Worm (Caenorhabditis elegans): ENCODE results near the gene kin-15.

kin-15 gene

ce11 chrII:9416381-9417276 is 16.9 kb downstream of the kin-15 start, which contains the start of the genes gss-1 and chch-3:
gss-1 (minus strand) TSS chrII:9416431.
chch-3 (plus strand) TSS chrII:9417013.
- TF ChIP-seq cog-1 (tag; optimal IDR thresholded peaks at IDR 0.05) (peak; percentile 31), ztf-29 (GFP tag; IDR thresholded peaks at IDR 0.05) (no peak)

- no peak for TF ChIP-seq ref-1 (GFP tag; conservative IDR thresholded peaks at IDR 0.05)
- TF ChIP-seq ztf-23 (GFP tag; IDR thresholded peaks at IDR 0.05) = no peak
- TF ChIP-seq klf-2 (GFP tag; conservative IDR thresholded peaks at IDR 0.05) = no peak
- TF ChIP-seq med-1 (GFP tag; optimal IDR thresholded peaks at IDR 0.05; ENCODE audit: insufficient read depth) = no peak
- TF ChIP-seq T22C8.4 (GFP tag; IDR thresholded peaks at IDR 0.05) = no peak
- no peak for TF ChIP-seq tab-1 (GFP tag; IDR thresholded peaks at IDR 0.05)
- TF ChIP-seq cog-1 (tag; optimal IDR thresholded peaks at IDR 0.05) = no peak
Observed at ce11 chrII:9412086-9412608, 21.4 kb downstream of the kin-15 start, which contains the start of gene arrd-3. arrd-3 (plus strand) TSS chrII:9412558.

- TF ChIP-seq cog-1 (tag; optimal IDR thresholded peaks at IDR 0.05) (no peak), tab-1 (GFP tag; IDR thresholded peaks at IDR 0.05) (no peak), ztf-23 (GFP tag; IDR thresholded peaks at IDR 0.05) (no peak), klf-2 (GFP tag; conservative IDR thresholded peaks at IDR 0.05) (no peak), flt-1 (GFP tag; IDR thresholded peaks at IDR 0.05) (no peak), ref-1 (GFP tag; conservative IDR thresholded peaks at IDR 0.05) (no peak), ztf-29 (GFP tag; IDR thresholded peaks at IDR 0.05) (no peak), med-1 (GFP tag; optimal IDR thresholded peaks at IDR 0.05; ENCODE audit: insufficient read depth) (no peak), T22C8.4 (GFP tag; IDR thresholded peaks at IDR 0.05) (no peak)
Observed at ce11 chrII:9411497-9411896, 22.0 kb downstream of the kin-15 start, which contains the start of gene M176.9. M176.9 (minus strand) TSS chrII:9411597.

ce11 chrII:9407469-9407868 is 26.0 kb downstream of the kin-15 start, which contains the start of gene arrd-2:
arrd-2 (plus strand) TSS chrII:9407769.
- TF ChIP-seq ref-1 (GFP tag; conservative IDR thresholded peaks at IDR 0.05) (no peak), T22C8.4 (GFP tag; IDR thresholded peaks at IDR 0.05) (no peak), klf-2 (GFP tag; conservative IDR thresholded peaks at IDR 0.05) (no peak), ztf-23 (GFP tag; IDR thresholded peaks at IDR 0.05) (no peak), cog-1 (tag; optimal IDR thresholded peaks at IDR 0.05) (no peak), med-1 (GFP tag; optimal IDR thresholded peaks at IDR 0.05; ENCODE audit: insufficient read depth) (no peak), tab-1 (GFP tag; IDR thresholded peaks at IDR 0.05) (no peak), ztf-29 (GFP tag; IDR thresholded peaks at IDR 0.05) (no peak), flt-1 (GFP tag; IDR thresholded peaks at IDR 0.05) (no peak)

- TF ChIP-seq ztf-23 (GFP tag; IDR thresholded peaks at IDR 0.05) (no peak), ref-1 (GFP tag; conservative IDR thresholded peaks at IDR 0.05) (no peak), med-1 (GFP tag; optimal IDR thresholded peaks at IDR 0.05; ENCODE audit: insufficient read depth) (no peak), cog-1 (tag; optimal IDR thresholded peaks at IDR 0.05) (no peak), klf-2 (GFP tag; conservative IDR thresholded peaks at IDR 0.05) (no peak), flt-1 (GFP tag; IDR thresholded peaks at IDR 0.05) (no peak), ztf-29 (GFP tag; IDR thresholded peaks at IDR 0.05) (no peak), T22C8.4 (GFP tag; IDR thresholded peaks at IDR 0.05) (no peak), tab-1 (GFP tag; IDR thresholded peaks at IDR 0.05) (no peak)
Observed at ce11 chrII:9407020-9407419, 26.5 kb downstream of the kin-15 start, which contains the start of gene mpz-6. mpz-6 (minus strand) TSS chrII:9407120.

ce11 chrII:9403846-9404245 is 29.7 kb downstream of the kin-15 start, which contains the start of gene Y51B9A.5:
Y51B9A.5 (plus strand) TSS chrII:9404146.
- TF ChIP-seq ztf-23 (GFP tag; IDR thresholded peaks at IDR 0.05) = no peak
- no peak for TF ChIP-seq med-1 (GFP tag; optimal IDR thresholded peaks at IDR 0.05; ENCODE audit: insufficient read depth)
- TF ChIP-seq ztf-29 (GFP tag; IDR thresholded peaks at IDR 0.05) = no peak
- no peak for TF ChIP-seq cog-1 (tag; optimal IDR thresholded peaks at IDR 0.05)
- TF ChIP-seq flt-1 (GFP tag; IDR thresholded peaks at IDR 0.05) = no peak
- no peak for TF ChIP-seq klf-2 (GFP tag; conservative IDR thresholded peaks at IDR 0.05)
- no peak for TF ChIP-seq tab-1 (GFP tag; IDR thresholded peaks at IDR 0.05)
- no peak for TF ChIP-seq T22C8.4 (GFP tag; IDR thresholded peaks at IDR 0.05)
- no peak for TF ChIP-seq ref-1 (GFP tag; conservative IDR thresholded peaks at IDR 0.05)

- no peak for TF ChIP-seq ztf-29 (GFP tag; IDR thresholded peaks at IDR 0.05)
- TF ChIP-seq T22C8.4 (GFP tag; IDR thresholded peaks at IDR 0.05) = no peak
- TF ChIP-seq klf-2 (GFP tag; conservative IDR thresholded peaks at IDR 0.05) = no peak
- no peak for TF ChIP-seq ztf-23 (GFP tag; IDR thresholded peaks at IDR 0.05)
- TF ChIP-seq ref-1 (GFP tag; conservative IDR thresholded peaks at IDR 0.05) = no peak
- TF ChIP-seq flt-1 (GFP tag; IDR thresholded peaks at IDR 0.05) = no peak
- no peak for TF ChIP-seq tab-1 (GFP tag; IDR thresholded peaks at IDR 0.05)
- no peak for TF ChIP-seq cog-1 (tag; optimal IDR thresholded peaks at IDR 0.05)
- no peak for TF ChIP-seq med-1 (GFP tag; optimal IDR thresholded peaks at IDR 0.05; ENCODE audit: insufficient read depth)
Observed at ce11 chrII:9403087-9403486, 30.4 kb downstream of the kin-15 start, which contains the start of gene Y51B9A.6. Y51B9A.6 (minus strand) TSS chrII:9403187.

- TF ChIP-seq ztf-29 (GFP tag; IDR thresholded peaks at IDR 0.05) = no peak
- TF ChIP-seq T22C8.4 (GFP tag; IDR thresholded peaks at IDR 0.05) = no peak
- TF ChIP-seq cog-1 (tag; optimal IDR thresholded peaks at IDR 0.05) = no peak
- no peak for TF ChIP-seq klf-2 (GFP tag; conservative IDR thresholded peaks at IDR 0.05)
- no peak for TF ChIP-seq tab-1 (GFP tag; IDR thresholded peaks at IDR 0.05)
- TF ChIP-seq med-1 (GFP tag; optimal IDR thresholded peaks at IDR 0.05; ENCODE audit: insufficient read depth) = no peak
- no peak for TF ChIP-seq flt-1 (GFP tag; IDR thresholded peaks at IDR 0.05)
- no peak for TF ChIP-seq ref-1 (GFP tag; conservative IDR thresholded peaks at IDR 0.05)
- TF ChIP-seq ztf-23 (GFP tag; IDR thresholded peaks at IDR 0.05) = no peak
Observed at ce11 chrII:9399746-9400145, 33.8 kb downstream of the kin-15 start, which contains the start of gene Y51B9A.7. Y51B9A.7 (plus strand) TSS chrII:9400046.

- TF ChIP-seq med-1 (GFP tag; optimal IDR thresholded peaks at IDR 0.05; ENCODE audit: insufficient read depth) (no peak), klf-2 (GFP tag; conservative IDR thresholded peaks at IDR 0.05) (no peak), flt-1 (GFP tag; IDR thresholded peaks at IDR 0.05) (no peak), T22C8.4 (GFP tag; IDR thresholded peaks at IDR 0.05) (no peak), tab-1 (GFP tag; IDR thresholded peaks at IDR 0.05) (no peak)
Observed at ce11 chrII:9398370-9398901, 35.1 kb downstream of the kin-15 start, which contains the start of the genes Y51B9A.14 and Y51B9A.8. Y51B9A.14 (minus strand) TSS chrII:9398470. Y51B9A.8 (plus strand) TSS chrII:9398851.
